Worm (Caenorhabditis elegans) whole organism, L4/young adult: Measurements from ENCODE around the gene idpb-3.

ENCODE experiments used
- W03F9.2 ChIP-seq: fragments of 150-350 bp; optimal IDR thresholded peaks from 2 replicates; lab custom pipeline; 2014; ENCODE audit warnings: missing biosample characterization, missing genetic modification characterization
- dao-5 ChIP-seq: sonication (generic microtip); optimal IDR thresholded peaks from 2 replicates; lab custom pipeline; 2016; ENCODE audit warnings: missing genotype, missing genetic modification characterization, moderate library complexity, missing compliant biosample characterization
- him-1 ChIP-seq: sonication (generic microtip); optimal IDR thresholded peaks from 2 replicates; lab custom pipeline; 2016; ENCODE audit warnings: missing genotype, missing genetic modification reagents, missing genetic modification characterization, missing compliant biosample characterization

DNA sequence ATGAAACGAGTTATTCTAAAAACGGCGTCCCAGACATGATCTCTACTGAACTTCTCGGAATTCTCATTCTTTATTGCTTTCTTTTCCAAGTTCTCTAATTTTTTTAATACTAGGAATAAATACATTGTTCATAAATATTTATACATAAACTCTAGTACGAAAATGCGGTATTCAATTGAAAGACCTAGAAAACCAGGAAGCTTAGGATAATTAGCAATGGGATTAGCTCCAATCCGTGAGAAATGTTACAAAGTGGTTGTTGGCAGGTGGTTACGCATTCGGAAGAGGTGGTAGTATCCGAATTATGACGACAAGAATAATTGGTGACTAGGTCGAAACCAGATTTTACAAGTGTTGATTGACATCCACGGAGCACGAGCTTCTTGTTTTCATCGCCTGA, 34.6 kb downstream of the idpb-3 start:
- TF ChIP-seq dao-5 (tag; lab: Kevin White, UChicago) (no peak), him-1 (no peak), W03F9.2 (tag; lab: Kevin White, UChicago) (no peak)
